Fruit fly (Drosophila melanogaster) whole organism, prepupa: ENCODE results near the gene bark.

ENCODE experiments used
- Blimp-1 ChIP-seq: fragments of 200-800 bp; sonication (Bioruptor generic); optimal IDR thresholded peaks from 3 replicates; lab custom pipeline; 2017; ENCODE audit warnings: missing biosample characterization, missing genetic modification characterization, mild to moderate bottlenecking, moderate library complexity, missing genetic modification reagents
- CG10631 ChIP-seq: fragments of 200-800 bp; sonication (Bioruptor generic); optimal IDR thresholded peaks from 2 replicates; lab custom pipeline; 2016; ENCODE audit warnings: missing biosample characterization, missing genetic modification characterization
- CG11294 ChIP-seq: fragments of 200-800 bp; sonication (Bioruptor generic); IDR thresholded peaks from 2 replicates; pipeline ENCODE4 v1.3.6; 2022; ENCODE audit warnings: missing biosample characterization, missing genetic modification characterization
- CG15336 ChIP-seq: fragments of 200-800 bp; sonication (Bioruptor generic); IDR thresholded peaks from 2 replicates; pipeline ENCODE4 v1.3.6; 2022; ENCODE audit warnings: missing biosample characterization, missing genetic modification characterization
- CG1621 ChIP-seq: fragments of 200-800 bp; sonication (Bioruptor generic); optimal IDR thresholded peaks from 3 replicates; lab custom pipeline; 2018; ENCODE audit warnings: missing biosample characterization, mild to moderate bottlenecking, missing genetic modification characterization
- CG16779 ChIP-seq: fragments of 200-800 bp; sonication (Bioruptor generic); optimal IDR thresholded peaks from 3 replicates; lab custom pipeline; 2017; ENCODE audit warnings: missing biosample characterization, mild to moderate bottlenecking, missing genetic modification characterization
- CG3032 ChIP-seq: fragments of 200-800 bp; optimal IDR thresholded peaks from 2 replicates; lab custom pipeline; 2019; ENCODE audit warnings: missing biosample characterization, mild to moderate bottlenecking, missing genetic modification characterization, moderate library complexity
- CG31627 ChIP-seq: fragments of 200-800 bp; sonication (Bioruptor generic); optimal IDR thresholded peaks from 3 replicates; lab custom pipeline; 2016; ENCODE audit warnings: missing biosample characterization, missing genetic modification characterization
- CG32006 ChIP-seq: fragments of 200-800 bp; sonication (Bioruptor generic); optimal IDR thresholded peaks from 3 replicates; lab custom pipeline; 2017; ENCODE audit warnings: missing biosample characterization, mild to moderate bottlenecking, missing genetic modification characterization
- CG34406 ChIP-seq: fragments of 200-800 bp; sonication (Bioruptor generic); optimal IDR thresholded peaks from 3 replicates; lab custom pipeline; 2016; ENCODE audit warnings: missing biosample characterization, missing genetic modification characterization
- CG6163 ChIP-seq: fragments of 200-800 bp; sonication (Bioruptor generic); IDR thresholded peaks from 3 replicates; pipeline ENCODE4 v1.3.6; 2022; ENCODE audit warnings: missing biosample characterization, missing genetic modification characterization
- CG6276 ChIP-seq: fragments of 200-800 bp; sonication (Bioruptor generic); optimal IDR thresholded peaks from 2 replicates; lab custom pipeline; 2017; ENCODE audit warnings: missing biosample characterization, mild to moderate bottlenecking, missing genetic modification characterization
- CG6792 ChIP-seq: fragments of 200-800 bp; sonication (Bioruptor generic); optimal IDR thresholded peaks from 3 replicates; lab custom pipeline; 2016; ENCODE audit warnings: missing biosample characterization, missing genetic modification characterization
- CG6808 ChIP-seq: fragments of 200-800 bp; sonication (Bioruptor generic); optimal IDR thresholded peaks from 3 replicates; lab custom pipeline; 2017; ENCODE audit warnings: missing biosample characterization, missing genetic modification characterization, mild to moderate bottlenecking, moderate library complexity, missing genetic modification reagents
- CG6854 ChIP-seq: fragments of 200-800 bp; sonication (Bioruptor generic); optimal IDR thresholded peaks from 2 replicates; lab custom pipeline; 2017; ENCODE audit warnings: missing biosample characterization, mild to moderate bottlenecking, missing genetic modification characterization
- CG7368 ChIP-seq: fragments of 200-800 bp; sonication (Bioruptor generic); optimal IDR thresholded peaks from 3 replicates; lab custom pipeline; 2016; ENCODE audit warnings: missing biosample characterization, missing genetic modification characterization
- CG8119 ChIP-seq: fragments of 200-800 bp; sonication (Bioruptor generic); IDR thresholded peaks from 3 replicates; pipeline ENCODE4 v1.3.6; 2022; ENCODE audit warnings: missing biosample characterization, missing genetic modification characterization
- CG8319 ChIP-seq: fragments of 200-800 bp; sonication (Bioruptor generic); optimal IDR thresholded peaks from 3 replicates; lab custom pipeline; 2016; ENCODE audit warnings: missing biosample characterization, missing genetic modification characterization
- CG9139 ChIP-seq: fragments of 200-800 bp; sonication (Bioruptor generic); optimal IDR thresholded peaks from 3 replicates; lab custom pipeline; 2017; ENCODE audit warnings: missing biosample characterization, mild to moderate bottlenecking, missing genetic modification characterization
- Eip75B ChIP-seq: fragments of 200-800 bp; sonication (Bioruptor generic); optimal IDR thresholded peaks from 3 replicates; lab custom pipeline; 2016; ENCODE audit warnings: missing biosample characterization, missing genetic modification characterization
- Eip78C ChIP-seq: fragments of 200-800 bp; sonication (Bioruptor generic); peaks from one replicate; lab custom pipeline; 2016; ENCODE audit warnings: missing biosample characterization, missing genetic modification characterization
- Eip93F ChIP-seq: fragments of 200-800 bp; sonication (Bioruptor generic); optimal IDR thresholded peaks from 2 replicates; lab custom pipeline; 2016; ENCODE audit warnings: missing biosample characterization, mild to moderate bottlenecking, missing genetic modification characterization
- Ets21C ChIP-seq: fragments of 200-800 bp; sonication (Bioruptor generic); optimal IDR thresholded peaks from 3 replicates; lab custom pipeline; 2016; ENCODE audit warnings: missing biosample characterization, missing genetic modification characterization
- Ets96B ChIP-seq: fragments of 200-800 bp; optimal IDR thresholded peaks from 2 replicates; lab custom pipeline; 2019; ENCODE audit warnings: missing biosample characterization, mild to moderate bottlenecking, missing genetic modification characterization, moderate library complexity
- Gug ChIP-seq: fragments of 200-800 bp; sonication (Bioruptor generic); IDR thresholded peaks from 2 replicates; pipeline ENCODE4 v1.3.6; 2022; ENCODE audit warnings: missing biosample characterization, missing genetic modification characterization
- Hr38 ChIP-seq: sonication (Bioruptor generic); optimal IDR thresholded peaks from 2 replicates; lab custom pipeline; 2016; ENCODE audit warnings: missing biosample characterization, missing genetic modification characterization
- Hr39 ChIP-seq: fragments of 200-800 bp; sonication (Bioruptor generic); optimal IDR thresholded peaks from 2 replicates; lab custom pipeline; 2016; ENCODE audit warnings: missing biosample characterization, missing genetic modification characterization
- Hr4 ChIP-seq: fragments of 200-800 bp; sonication (Bioruptor generic); optimal IDR thresholded peaks from 3 replicates; lab custom pipeline; 2016; ENCODE audit warnings: missing biosample characterization, missing genetic modification characterization
- Lpt ChIP-seq: fragments of 200-800 bp; sonication (Bioruptor generic); optimal IDR thresholded peaks from 3 replicates; lab custom pipeline; 2016; ENCODE audit warnings: missing biosample characterization, missing genetic modification characterization
- Met ChIP-seq: fragments of 200-800 bp; sonication (Bioruptor generic); optimal IDR thresholded peaks from 3 replicates; lab custom pipeline; 2016; ENCODE audit warnings: missing biosample characterization, missing genetic modification characterization
- OdsH ChIP-seq: fragments of 200-800 bp; sonication (Bioruptor generic); optimal IDR thresholded peaks from 3 replicates; lab custom pipeline; 2016; ENCODE audit warnings: missing biosample characterization, missing genetic modification characterization
- Smox ChIP-seq: fragments of 200-800 bp; sonication (Bioruptor generic); optimal IDR thresholded peaks from 3 replicates; lab custom pipeline; 2016; ENCODE audit warnings: missing biosample characterization, missing genetic modification characterization
- Sox102F ChIP-seq: fragments of 200-800 bp; sonication (Bioruptor generic); optimal IDR thresholded peaks from 2 replicates; lab custom pipeline; 2016; ENCODE audit warnings: missing biosample characterization, mild to moderate bottlenecking, missing genetic modification characterization
- Sox14 ChIP-seq: fragments of 200-800 bp; sonication (Bioruptor generic); optimal IDR thresholded peaks from 3 replicates; lab custom pipeline; 2016; ENCODE audit warnings: missing biosample characterization, missing genetic modification characterization
- Sox15 ChIP-seq: fragments of 200-800 bp; sonication (Bioruptor generic); optimal IDR thresholded peaks from 3 replicates; lab custom pipeline; 2016; ENCODE audit warnings: missing biosample characterization, missing genetic modification characterization
- achi ChIP-seq: fragments of 200-800 bp; sonication (Bioruptor generic); optimal IDR thresholded peaks from 3 replicates; lab custom pipeline; 2016; ENCODE audit warnings: missing biosample characterization, missing genetic modification characterization
- acj6 ChIP-seq: fragments of 200-800 bp; sonication (Bioruptor generic); optimal IDR thresholded peaks from 3 replicates; lab custom pipeline; 2016; ENCODE audit warnings: missing biosample characterization, missing genetic modification characterization
- cyc ChIP-seq: fragments of 200-800 bp; sonication (Bioruptor generic); optimal IDR thresholded peaks from 3 replicates; lab custom pipeline; 2016; ENCODE audit warnings: missing biosample characterization, missing genetic modification characterization
- dac ChIP-seq: fragments of 200-800 bp; sonication (Bioruptor generic); optimal IDR thresholded peaks from 2 replicates; lab custom pipeline; 2017; ENCODE audit warnings: missing biosample characterization, mild to moderate bottlenecking, missing genetic modification characterization
- dsx ChIP-seq: fragments of 200-800 bp; optimal IDR thresholded peaks from 3 replicates; lab custom pipeline; 2019; ENCODE audit warnings: missing biosample characterization, mild to moderate bottlenecking, missing genetic modification characterization, moderate library complexity; ENCODE audit not compliant: poor library complexity, severe bottlenecking
- eg ChIP-seq: fragments of 200-800 bp; sonication (Bioruptor generic); IDR thresholded peaks from 3 replicates; pipeline ENCODE4 v1.3.6; 2022; ENCODE audit warnings: missing biosample characterization, missing genetic modification characterization
- esn ChIP-seq: fragments of 200-800 bp; sonication (Bioruptor generic); optimal IDR thresholded peaks from 2 replicates; lab custom pipeline; 2016; ENCODE audit warnings: missing biosample characterization, mild to moderate bottlenecking, missing genetic modification characterization, moderate library complexity
- fd59A ChIP-seq: fragments of 200-800 bp; sonication (Bioruptor generic); optimal IDR thresholded peaks from 2 replicates; lab custom pipeline; 2017; ENCODE audit warnings: missing biosample characterization, mild to moderate bottlenecking, missing genetic modification characterization, missing genetic modification reagents
- fd85E ChIP-seq: fragments of 200-800 bp; sonication (Bioruptor generic); optimal IDR thresholded peaks from 3 replicates; lab custom pipeline; 2016; ENCODE audit warnings: missing biosample characterization, missing genetic modification characterization
- fkh ChIP-seq: fragments of 200-800 bp; sonication (Bioruptor generic); optimal IDR thresholded peaks from 3 replicates; lab custom pipeline; 2017; ENCODE audit warnings: missing biosample characterization, mild to moderate bottlenecking, missing genetic modification characterization, moderate library complexity
- lz ChIP-seq: fragments of 200-800 bp; sonication (Bioruptor generic); optimal IDR thresholded peaks from 3 replicates; lab custom pipeline; 2016; ENCODE audit warnings: missing biosample characterization, missing genetic modification characterization
- net ChIP-seq: fragments of 200-800 bp; sonication (Bioruptor generic); optimal IDR thresholded peaks from 3 replicates; lab custom pipeline; 2016; ENCODE audit warnings: missing biosample characterization, missing genetic modification characterization
- pdm3 ChIP-seq: fragments of 200-800 bp; sonication (Bioruptor generic); optimal IDR thresholded peaks from 3 replicates; lab custom pipeline; 2016; ENCODE audit warnings: missing biosample characterization, missing genetic modification characterization
- salr ChIP-seq, 2 experiments: fragments of 200-800 bp; sonication (Bioruptor generic); optimal IDR thresholded peaks; 3 replicates each; lab custom pipeline; 2016 to 2018; ENCODE audit warnings: missing biosample characterization in 2 of 2, missing genetic modification characterization in 2 of 2, mild to moderate bottlenecking in 1 of 2
- spab ChIP-seq: fragments of 200-800 bp; sonication (Bioruptor generic); optimal IDR thresholded peaks from 2 replicates; lab custom pipeline; 2017; ENCODE audit warnings: missing biosample characterization, mild to moderate bottlenecking, missing genetic modification characterization, missing genetic modification reagents
- ss ChIP-seq, 2 experiments: fragments of 200-800 bp; sonication (Bioruptor generic); optimal IDR thresholded peaks; 2 replicates in 1 of 2; 3 replicates in 1 of 2; lab custom pipeline; 2017 to 2018; ENCODE audit warnings: mild to moderate bottlenecking in 2 of 2, missing biosample characterization in 2 of 2, missing genetic modification characterization in 2 of 2, moderate library complexity in 1 of 2
- topi ChIP-seq: fragments of 200-800 bp; sonication (Bioruptor generic); optimal IDR thresholded peaks from 3 replicates; lab custom pipeline; 2016; ENCODE audit warnings: missing biosample characterization, missing genetic modification characterization
- vri ChIP-seq: fragments of 200-800 bp; sonication (Bioruptor generic); optimal IDR thresholded peaks from 3 replicates; lab custom pipeline; 2016; ENCODE audit warnings: missing biosample characterization, mild to moderate bottlenecking, missing genetic modification characterization

bark gene

dm6 chr2L:3787028-3787427, at the start of gene bark:
bark (plus strand) TSS chr2L:3787167.
- peak; percentile 53 for TF ChIP-seq CG16779 (tag; lab: Kevin White, UChicago)
- TF ChIP-seq salr (GFP tag; optimal IDR thresholded peaks at IDR 0.05; lab: Kevin White, UChicago), result no peak
- no peak for TF ChIP-seq Hr4 (GFP tag; lab: Kevin White, UChicago)
- no peak for TF ChIP-seq CG8319
- no peak for TF ChIP-seq Hr39 (GFP tag; lab: Kevin White, UChicago)
- peak; percentile 46 for TF ChIP-seq Sox102F (GFP tag; lab: Kevin White, UChicago)
- no peak for TF ChIP-seq fd85E (GFP tag; lab: Kevin White, UChicago)
- no peak for TF ChIP-seq dac (GFP tag; lab: Kevin White, UChicago)
- TF ChIP-seq Sox14 (GFP tag; lab: Kevin White, UChicago), result peak; percentile 58
- no peak for TF ChIP-seq fd59A (GFP tag; lab: Kevin White, UChicago)
- TF ChIP-seq Met (GFP tag; lab: Kevin White, UChicago), result no peak
- TF ChIP-seq CG9139 (GFP tag; lab: Kevin White, UChicago), result peak; percentile 65
- TF ChIP-seq Eip93F (GFP tag; lab: Kevin White, UChicago), result no peak
- TF ChIP-seq lz (GFP tag; lab: Kevin White, UChicago), result no peak
- TF ChIP-seq Gug (GFP tag; lab: Robert Waterston, UW), result no peak
- no peak for TF ChIP-seq Ets96B (tag; lab: Kevin White, UChicago)
- TF ChIP-seq Eip78C, result peak; percentile 65
- no peak for TF ChIP-seq Blimp-1
- no peak for TF ChIP-seq achi (GFP tag; lab: Kevin White, UChicago)
- peak; percentile 25 to 56 for TF ChIP-seq ss (GFP tag; optimal IDR thresholded peaks at IDR 0.05; lab: Kevin White, UChicago)
- TF ChIP-seq CG6792 (GFP tag; lab: Kevin White, UChicago), result no peak
- TF ChIP-seq acj6, result no peak
- no peak for TF ChIP-seq CG32006 (GFP tag; lab: Kevin White, UChicago)
- peak; percentile 20 for TF ChIP-seq dsx
- TF ChIP-seq CG10631 (GFP tag; lab: Kevin White, UChicago), result no peak
- peak; percentile 75 for TF ChIP-seq CG6854 (GFP tag; lab: Kevin White, UChicago)
- TF ChIP-seq cyc (GFP tag; lab: Kevin White, UChicago), result no peak
- no peak for TF ChIP-seq CG31627
- TF ChIP-seq Smox (GFP tag; lab: Kevin White, UChicago), result no peak
- no peak for TF ChIP-seq CG11294
- no peak for TF ChIP-seq Ets21C
- no peak for TF ChIP-seq CG7368 (GFP tag; lab: Kevin White, UChicago)
- peak; percentile 65 for TF ChIP-seq CG6163 (GFP tag; lab: Robert Waterston, UW)
- TF ChIP-seq CG3032 (tag; lab: Kevin White, UChicago), result no peak
- TF ChIP-seq pdm3 (GFP tag; lab: Kevin White, UChicago), result no peak
- no peak for TF ChIP-seq Sox15 (GFP tag; lab: Kevin White, UChicago)
- peak; percentile 16 for TF ChIP-seq CG1621
- peak; percentile 21 for TF ChIP-seq fkh (GFP tag; lab: Kevin White, UChicago)
- TF ChIP-seq Lpt (GFP tag; lab: Kevin White, UChicago), result peak; percentile 0
- no peak for TF ChIP-seq spab (GFP tag; lab: Kevin White, UChicago)
- TF ChIP-seq CG6276 (GFP tag; lab: Kevin White, UChicago), result no peak
- no peak for TF ChIP-seq CG6808 (GFP tag; lab: Kevin White, UChicago)
- TF ChIP-seq CG8119 (GFP tag; lab: Robert Waterston, UW), result no peak
- TF ChIP-seq CG34406 (GFP tag; lab: Kevin White, UChicago), result no peak
- no peak for TF ChIP-seq esn
- TF ChIP-seq CG15336 (GFP tag; lab: Robert Waterston, UW), result peak; percentile 38; the same call in 1 of the 2 replicates
- TF ChIP-seq Eip75B (GFP tag; lab: Kevin White, UChicago), result peak; percentile 7
- peak; percentile 53; the same call in 1 of the 3 replicates for TF ChIP-seq eg (GFP tag; lab: Robert Waterston, UW)
- TF ChIP-seq topi (GFP tag; lab: Kevin White, UChicago), result peak; percentile 39
- TF ChIP-seq Hr38, result no peak
- no peak for TF ChIP-seq OdsH (GFP tag; lab: Kevin White, UChicago)
- peak; percentile 81 for TF ChIP-seq vri (GFP tag; lab: Kevin White, UChicago)
- TF ChIP-seq net (GFP tag; lab: Kevin White, UChicago), result peak; percentile 4
